Worm (Caenorhabditis elegans): ENCODE data around the gene sft-4.

The sft-4 gene

DNA sequence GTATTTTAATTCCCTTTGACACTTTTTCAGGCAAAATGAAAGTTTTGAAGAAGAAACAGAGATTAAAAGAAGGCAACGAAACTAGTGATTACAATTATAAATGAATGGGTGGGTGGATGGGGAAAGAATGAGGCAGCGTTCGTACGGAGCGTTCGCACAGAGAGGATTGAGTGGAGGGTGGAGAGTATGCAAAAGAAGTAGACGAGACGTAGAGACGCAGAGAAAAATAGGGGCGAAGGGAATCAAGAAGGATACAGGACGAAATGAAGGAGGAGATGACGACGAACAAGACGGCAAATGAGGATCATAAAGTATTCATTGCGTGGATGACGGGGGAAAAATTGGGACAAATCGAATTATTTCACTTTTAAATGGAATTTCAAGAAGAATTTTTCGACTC, 15.8 kb downstream of the sft-4 start:
- TF ChIP-seq ref-2 (tag; optimal IDR thresholded peaks at IDR 0.05), result peak; percentile 68
- peak; percentile 43 for TF ChIP-seq sdc-2 (tag; optimal IDR thresholded peaks at IDR 0.05)
- peak; percentile 10 for TF ChIP-seq sox-4 (tag; optimal IDR thresholded peaks at IDR 0.05)
- TF ChIP-seq tbx-7 (tag; optimal IDR thresholded peaks at IDR 0.05), result no peak
- TF ChIP-seq ceh-18 (tag; optimal IDR thresholded peaks at IDR 0.05), result peak; percentile 23
- TF ChIP-seq unc-42 (tag; optimal IDR thresholded peaks at IDR 0.05), result peak; percentile 23
- no peak for TF ChIP-seq ama-1 (optimal IDR thresholded peaks at IDR 0.05)
- TF ChIP-seq fkh-6 (tag; optimal IDR thresholded peaks at IDR 0.05), result no peak
- peak; percentile 42 for TF ChIP-seq ceh-31 (tag; optimal IDR thresholded peaks at IDR 0.05)
- TF ChIP-seq tbx-2 (tag; optimal IDR thresholded peaks at IDR 0.05), result peak; percentile 42
- TF ChIP-seq hlh-6 (tag; optimal IDR thresholded peaks at IDR 0.05), result peak; percentile 29
- peak; percentile 44 for TF ChIP-seq nfya-1 (tag; optimal IDR thresholded peaks at IDR 0.05)

DNA sequence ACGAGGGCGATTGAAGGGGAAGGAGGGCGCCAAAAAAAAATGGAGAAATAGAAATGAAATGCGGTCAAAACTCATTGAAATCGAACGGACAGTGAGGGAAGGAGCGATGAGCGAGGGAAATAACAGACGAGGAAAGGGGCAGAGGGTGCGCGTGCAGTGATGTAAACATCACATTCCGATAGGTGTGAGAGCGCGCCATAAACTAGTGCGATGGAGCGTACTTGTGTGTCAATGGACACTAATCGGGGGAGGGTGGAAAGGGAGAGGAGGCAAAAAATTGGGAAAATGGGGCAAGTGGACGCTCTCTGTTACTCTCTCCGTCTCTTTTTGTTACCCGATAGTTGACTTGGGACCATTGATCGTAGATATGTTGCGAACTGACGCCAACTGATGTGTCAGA, 16.6 kb downstream of the sft-4 start:
- TF ChIP-seq unc-42 (tag; optimal IDR thresholded peaks at IDR 0.05) (peak; percentile 51), sdc-2 (tag; optimal IDR thresholded peaks at IDR 0.05) (peak; percentile 72), ceh-45 (GFP tag; IDR thresholded peaks at IDR 0.05) (no peak), ahr-1 (tag; optimal IDR thresholded peaks at IDR 0.05) (no peak), ceh-48 (tag; optimal IDR thresholded peaks at IDR 0.05) (no peak), hlh-30 (tag; optimal IDR thresholded peaks at IDR 0.05; ENCODE audit: insufficient read depth) (peak; percentile 70), hlh-8 (tag; optimal IDR thresholded peaks at IDR 0.05) (no peak), hlh-15 (tag; optimal IDR thresholded peaks at IDR 0.05) (no peak), pqm-1 (tag; optimal IDR thresholded peaks at IDR 0.05) (no peak), pha-4 (tag; optimal IDR thresholded peaks at IDR 0.05) (no peak), hlh-6 (tag; optimal IDR thresholded peaks at IDR 0.05) (no peak), ceh-18 (tag; optimal IDR thresholded peaks at IDR 0.05) (peak; percentile 12), mec-3 (tag; optimal IDR thresholded peaks at IDR 0.05; ENCODE audit: borderline replicate concordance) (peak; percentile 56), C08G9.2 (tag; optimal IDR thresholded peaks at IDR 0.05) (peak; percentile 48), Y22D7AL.16 (tag; optimal IDR thresholded peaks at IDR 0.05) (no peak), zip-5 (tag; optimal IDR thresholded peaks at IDR 0.05) (no peak), unc-3 (GFP tag; conservative IDR thresholded peaks at IDR 0.05) (no peak), unc-3 (tag; optimal IDR thresholded peaks at IDR 0.05) (no peak), madf-2 (tag; optimal IDR thresholded peaks at IDR 0.05) (no peak), F13H6.1 (tag; optimal IDR thresholded peaks at IDR 0.05) (no peak), unc-55 (GFP tag; optimal IDR thresholded peaks at IDR 0.05) (peak; percentile 76), ets-4 (tag; optimal IDR thresholded peaks at IDR 0.05) (no peak), fkh-6 (tag; optimal IDR thresholded peaks at IDR 0.05) (peak; percentile 45), elt-2 (tag; optimal IDR thresholded peaks at IDR 0.05) (peak; percentile 27), K09A11.1 (tag; optimal IDR thresholded peaks at IDR 0.05; ENCODE audit: insufficient read depth) (no peak), ceh-30 (tag; optimal IDR thresholded peaks at IDR 0.05) (no peak), syd-9 (tag; optimal IDR thresholded peaks at IDR 0.05) (peak; percentile 48), pax-1 (tag; optimal IDR thresholded peaks at IDR 0.05) (no peak), lin-11 (tag; optimal IDR thresholded peaks at IDR 0.05) (no peak), ceh-31 (tag; optimal IDR thresholded peaks at IDR 0.05) (peak; percentile 28), pat-9 (tag; optimal IDR thresholded peaks at IDR 0.05) (no peak), ceh-6 (GFP tag; optimal IDR thresholded peaks at IDR 0.05) (no peak), ceh-2 (tag; optimal IDR thresholded peaks at IDR 0.05) (peak; percentile 24), ceh-34 (tag; optimal IDR thresholded peaks at IDR 0.05) (peak; percentile 53), ref-2 (tag; optimal IDR thresholded peaks at IDR 0.05) (peak; percentile 7), eyg-1 (tag; optimal IDR thresholded peaks at IDR 0.05) (no peak), ceh-14 (tag; optimal IDR thresholded peaks at IDR 0.05) (peak; percentile 32), ttx-3 (tag; optimal IDR thresholded peaks at IDR 0.05) (no peak), K02D7.2 (tag; optimal IDR thresholded peaks at IDR 0.05) (no peak), lim-6 (tag; optimal IDR thresholded peaks at IDR 0.05) (no peak), T23F11.4 (GFP tag; optimal IDR thresholded peaks at IDR 0.05) (no peak), tbx-2 (tag; optimal IDR thresholded peaks at IDR 0.05) (peak; percentile 87), dve-1 (tag; optimal IDR thresholded peaks at IDR 0.05) (peak; percentile 20), ceh-24 (tag; optimal IDR thresholded peaks at IDR 0.05) (no peak), nfya-1 (tag; optimal IDR thresholded peaks at IDR 0.05) (peak; percentile 66)

Data from whole organism, late embryonic.